Worm (Caenorhabditis elegans) whole organism, L2 larva: Measurements from ENCODE around the gene T10C6.10.
"Not testable (repeated sequence)": the region's sequence is repeated elsewhere in the genome, so short reads cannot be mapped to it uniquely, and the experiment has no call there.

Experiments
- R02D3.7 ChIP-seq: fragments of 150-350 bp; optimal IDR thresholded peaks from 2 replicates; lab custom pipeline; 2014; ENCODE audit warnings: missing biosample characterization, missing genetic modification characterization
- Y55F3AM.14 ChIP-seq: fragments of 200-800 bp; sonication (Bioruptor generic); optimal IDR thresholded peaks from 2 replicates; lab custom pipeline; 2018; ENCODE audit warnings: mild to moderate bottlenecking, missing genetic modification characterization, missing compliant biosample characterization
- alr-1 ChIP-seq: fragments of 150-350 bp; optimal IDR thresholded peaks from 2 replicates; lab custom pipeline; 2014; ENCODE audit warnings: missing biosample characterization, missing genetic modification characterization
- blmp-1 ChIP-seq: sonication (generic microtip); optimal IDR thresholded peaks from 2 replicates; lab custom pipeline; 2017; ENCODE audit warnings: missing genetic modification characterization, mild to moderate bottlenecking, missing compliant biosample characterization, antibody characterized with exemption, moderate library complexity; ENCODE audit not compliant: insufficient read depth
- fos-1 ChIP-seq: fragments of 150-350 bp; optimal IDR thresholded peaks from 2 replicates; lab custom pipeline; 2014; ENCODE audit warnings: missing biosample characterization, missing genetic modification characterization
- nhr-11 ChIP-seq: fragments of 150-350 bp; optimal IDR thresholded peaks from 2 replicates; lab custom pipeline; 2014; ENCODE audit warnings: missing biosample characterization, missing genetic modification characterization
- unc-62 ChIP-seq: fragments of 150-350 bp; optimal IDR thresholded peaks from 2 replicates; lab custom pipeline; 2014; ENCODE audit warnings: missing biosample characterization, missing genetic modification reagents, missing genetic modification characterization
- ztf-11 ChIP-seq: sonication (generic microtip); optimal IDR thresholded peaks from 2 replicates; lab custom pipeline; 2017; ENCODE audit warnings: missing biosample characterization, missing genetic modification characterization

DNA sequence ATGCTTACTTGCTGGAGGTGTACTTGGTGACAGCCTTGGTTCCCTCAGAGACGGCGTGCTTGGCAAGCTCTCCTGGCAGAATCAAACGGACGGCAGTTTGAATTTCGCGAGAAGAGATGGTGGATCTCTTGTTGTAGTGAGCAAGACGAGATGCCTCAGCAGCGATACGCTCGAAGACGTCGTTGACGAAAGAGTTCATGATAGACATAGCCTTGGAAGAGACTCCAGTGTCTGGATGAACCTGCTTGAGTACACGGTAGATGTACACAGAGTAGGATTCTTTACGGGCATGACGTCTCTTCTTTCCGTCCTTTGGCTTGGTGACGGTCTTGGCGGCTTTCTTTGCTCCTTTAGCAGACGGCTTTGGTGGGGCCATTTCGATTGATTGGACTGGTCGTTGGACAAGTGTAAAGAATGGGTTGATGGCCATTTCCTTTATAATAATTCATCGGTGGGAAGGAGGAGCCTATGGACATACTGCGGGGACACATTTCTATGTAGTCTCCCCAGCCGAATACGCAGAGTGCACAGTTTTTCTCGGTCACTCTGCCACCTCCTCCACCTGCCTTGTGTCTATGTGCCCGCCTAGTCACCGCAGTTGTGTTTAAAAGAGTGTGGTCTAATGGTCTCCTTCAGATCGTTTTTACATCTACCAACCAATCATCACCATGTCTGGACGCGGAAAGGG is 4.1 kb downstream of the T10C6.10 start, which contains the start of the genes his-4 and his-3:
- not testable (repeated sequence) for TF ChIP-seq blmp-1; nhr-11 (tag; lab: Kevin White, UChicago); R02D3.7 (tag; lab: Kevin White, UChicago); ztf-11; Y55F3AM.14 (GFP tag; lab: Kevin White, UChicago); alr-1 (tag; lab: Kevin White, UChicago); unc-62 (GFP tag; lab: Kevin White, UChicago)
- TF ChIP-seq fos-1 = peak; percentile 49
